Fruit fly (Drosophila melanogaster): ENCODE measurements around the gene CG9588.

CG9588 gene

dm6 chr3R:13644778-13645660 lies 31.5 kb downstream of the CG9588 start (continued):
- TF ChIP-seq Dbx (GFP tag; IDR thresholded peaks at IDR 0.05) = peak; percentile 44; the same call in 1 of the 3 replicates
- TF ChIP-seq CG2129 (GFP tag; IDR thresholded peaks at IDR 0.05; ENCODE audit: partially characterized antibody) = no peak
- TF ChIP-seq CG15479 (GFP tag; optimal IDR thresholded peaks at IDR 0.05) = peak; percentile 8
- peak; percentile 14 for TF ChIP-seq sqz (GFP tag; optimal IDR thresholded peaks at IDR 0.05)
- peak; percentile 46 for TF ChIP-seq CG8924 (tag; optimal IDR thresholded peaks at IDR 0.05)
- TF ChIP-seq eve (GFP tag; optimal IDR thresholded peaks at IDR 0.05) = peak in 1 of 2 experiments; percentile 13
- TF ChIP-seq CG17359 (tag; optimal IDR thresholded peaks at IDR 0.05) = peak; percentile 63
- TF ChIP-seq bowl (GFP tag; IDR thresholded peaks at IDR 0.05) = 0 out of 2 replicates have a peak, but pooled peaks have one; percentile 8

- TF ChIP-seq trh (GFP tag; optimal IDR thresholded peaks at IDR 0.05) (no peak), CG9609 (GFP tag; optimal IDR thresholded peaks at IDR 0.05) (no peak), CG13894 (tag; optimal IDR thresholded peaks at IDR 0.05) (no peak), sr (GFP tag; IDR thresholded peaks at IDR 0.05) (no peak), Dek (tag; optimal IDR thresholded peaks at IDR 0.05) (no peak), sc (optimal IDR thresholded peaks at IDR 0.05) (no peak), sc (GFP tag; optimal IDR thresholded peaks at IDR 0.05) (no peak), odd (GFP tag; optimal IDR thresholded peaks at IDR 0.05) (no peak), CG14710 (tag; optimal IDR thresholded peaks at IDR 0.05) (no peak), gt (GFP tag; IDR thresholded peaks at IDR 0.05) (no peak), da (GFP tag; optimal IDR thresholded peaks at IDR 0.05) (no peak), CG1024 (GFP tag; IDR thresholded peaks at IDR 0.05) (no peak), bigmax (GFP tag; optimal IDR thresholded peaks at IDR 0.05) (no peak), CG18619 (GFP tag; optimal IDR thresholded peaks at IDR 0.05) (no peak), Pdp1 (GFP tag; optimal IDR thresholded peaks at IDR 0.05) (no peak), MBD-R2 (GFP tag; IDR thresholded peaks at IDR 0.05) (no peak), trem (tag; optimal IDR thresholded peaks at IDR 0.05) (no peak), vfl (GFP tag; optimal IDR thresholded peaks at IDR 0.05) (no peak), hbn (GFP tag; IDR thresholded peaks at IDR 0.05; ENCODE audit: partially characterized antibody) (no peak), unc-4 (GFP tag; IDR thresholded peaks at IDR 0.05; ENCODE audit: partially characterized antibody) (no peak), HLH3B (GFP tag; IDR thresholded peaks at IDR 0.05) (no peak)
Measured at dm6 chr3R:13631642-13632041, 44.8 kb downstream of the CG9588 start, which contains the start of gene CG10841. Gene CG10841 (plus strand): TSS chr3R:13631942.
